Worm (Caenorhabditis elegans) whole organism, L2 larva: ENCODE measurements around the gene mam-7.

Experiments
- C34F6.9 ChIP-seq: fragments of 150-350 bp; optimal IDR thresholded peaks from 2 replicates; lab custom pipeline; 2014; ENCODE audit warnings: missing biosample characterization, missing genetic modification characterization
- F13H6.1 ChIP-seq: sonication (generic microtip); optimal IDR thresholded peaks from 2 replicates; lab custom pipeline; 2016; ENCODE audit warnings: missing genetic modification characterization, missing compliant biosample characterization
- R02D3.7 ChIP-seq: fragments of 150-350 bp; optimal IDR thresholded peaks from 2 replicates; lab custom pipeline; 2014; ENCODE audit warnings: missing biosample characterization, missing genetic modification characterization
- Y55F3AM.14 ChIP-seq: fragments of 200-800 bp; sonication (Bioruptor generic); optimal IDR thresholded peaks from 2 replicates; lab custom pipeline; 2018; ENCODE audit warnings: mild to moderate bottlenecking, missing genetic modification characterization, missing compliant biosample characterization
- ZK546.5 ChIP-seq: sonication (generic microtip); optimal IDR thresholded peaks from 2 replicates; lab custom pipeline; 2017; ENCODE audit warnings: missing biosample characterization, missing genetic modification characterization
- alr-1 ChIP-seq: fragments of 150-350 bp; optimal IDR thresholded peaks from 2 replicates; lab custom pipeline; 2014; ENCODE audit warnings: missing biosample characterization, missing genetic modification characterization
- aly-2 ChIP-seq: fragments of 150-350 bp; optimal IDR thresholded peaks from 2 replicates; lab custom pipeline; 2014; ENCODE audit warnings: missing biosample characterization, missing genetic modification characterization
- ama-1 ChIP-seq: fragments of 150-350 bp; optimal IDR thresholded peaks from 2 replicates; lab custom pipeline; 2018; ENCODE audit warnings: inconsistent platforms
- blmp-1 ChIP-seq: sonication (generic microtip); optimal IDR thresholded peaks from 2 replicates; lab custom pipeline; 2017; ENCODE audit warnings: missing genetic modification characterization, mild to moderate bottlenecking, missing compliant biosample characterization, antibody characterized with exemption, moderate library complexity; ENCODE audit not compliant: insufficient read depth
- ceh-16 ChIP-seq: fragments of 150-350 bp; optimal IDR thresholded peaks from 2 replicates; lab custom pipeline; 2014; ENCODE audit warnings: missing biosample characterization, missing genetic modification characterization
- ceh-82 ChIP-seq: fragments of 150-350 bp; optimal IDR thresholded peaks from 2 replicates; lab custom pipeline; 2014; ENCODE audit warnings: missing biosample characterization, missing genetic modification characterization
- crh-2 ChIP-seq: sonication (generic microtip); optimal IDR thresholded peaks from 2 replicates; lab custom pipeline; 2017; ENCODE audit warnings: missing biosample characterization, missing genetic modification characterization
- dmd-4 ChIP-seq: sonication (generic microtip); optimal IDR thresholded peaks from 2 replicates; lab custom pipeline; 2017; ENCODE audit warnings: missing biosample characterization, missing genetic modification characterization
- egl-27 ChIP-seq: sonication (generic microtip); optimal IDR thresholded peaks from 3 replicates; lab custom pipeline; 2017; ENCODE audit warnings: missing biosample characterization, missing genetic modification reagents, missing genetic modification characterization
- elt-1 ChIP-seq: fragments of 150-350 bp; optimal IDR thresholded peaks from 2 replicates; lab custom pipeline; 2014; ENCODE audit warnings: missing biosample characterization, missing genetic modification characterization
- elt-3 ChIP-seq: sonication (generic microtip); optimal IDR thresholded peaks from 2 replicates; lab custom pipeline; 2017; ENCODE audit warnings: missing biosample characterization, missing genetic modification characterization
- fos-1 ChIP-seq: fragments of 150-350 bp; optimal IDR thresholded peaks from 2 replicates; lab custom pipeline; 2014; ENCODE audit warnings: missing biosample characterization, missing genetic modification characterization
- gmeb-1 ChIP-seq: fragments of 150-350 bp; optimal IDR thresholded peaks from 2 replicates; lab custom pipeline; 2014; ENCODE audit warnings: missing biosample characterization, missing genetic modification characterization
- lin-11 ChIP-seq: fragments of 150-350 bp; sonication (generic microtip); optimal IDR thresholded peaks from 2 replicates; lab custom pipeline; 2014; ENCODE audit warnings: missing biosample characterization, missing genetic modification characterization, inconsistent platforms, mixed read lengths
- lin-13 ChIP-seq: fragments of 150-350 bp; optimal IDR thresholded peaks from 2 replicates; lab custom pipeline; 2014; ENCODE audit warnings: missing biosample characterization, missing genetic modification reagents, missing genetic modification characterization
- lin-39 ChIP-seq: fragments of 150-350 bp; optimal IDR thresholded peaks from 2 replicates; lab custom pipeline; 2014; ENCODE audit warnings: missing biosample characterization, missing genetic modification reagents, missing genetic modification characterization
- lsy-2 ChIP-seq, 2 experiments: fragments of 150-350 bp in 1 of 2; sonication (generic microtip) in 1 of 2; optimal IDR thresholded peaks; 2 replicates each; lab custom pipeline; 2014 to 2017; ENCODE audit warnings: missing biosample characterization in 2 of 2, missing genetic modification characterization in 2 of 2
- mab-5 ChIP-seq: fragments of 150-350 bp; optimal IDR thresholded peaks from 2 replicates; lab custom pipeline; 2014; ENCODE audit warnings: missing biosample characterization, missing genetic modification characterization
- mbf-1 ChIP-seq: sonication (generic microtip); optimal IDR thresholded peaks from 2 replicates; lab custom pipeline; 2017; ENCODE audit warnings: missing biosample characterization, missing genetic modification characterization
- mdl-1 ChIP-seq, 2 experiments: fragments of 150-350 bp in 1 of 2; sonication (generic microtip) in 1 of 2; optimal IDR thresholded peaks; 2 replicates each; lab custom pipeline; 2017; ENCODE audit warnings: missing biosample characterization in 2 of 2, missing genetic modification characterization in 2 of 2
- nhr-10 ChIP-seq: sonication (generic microtip); optimal IDR thresholded peaks from 2 replicates; lab custom pipeline; 2017; ENCODE audit warnings: missing biosample characterization, missing genetic modification characterization
- nhr-11 ChIP-seq: fragments of 150-350 bp; optimal IDR thresholded peaks from 2 replicates; lab custom pipeline; 2014; ENCODE audit warnings: missing biosample characterization, missing genetic modification characterization
- nhr-12 ChIP-seq: fragments of 150-350 bp; optimal IDR thresholded peaks from 2 replicates; lab custom pipeline; 2014; ENCODE audit warnings: missing biosample characterization, missing genetic modification characterization
- nhr-129 ChIP-seq: fragments of 150-350 bp; optimal IDR thresholded peaks from 2 replicates; lab custom pipeline; 2014; ENCODE audit warnings: missing biosample characterization, missing genetic modification characterization
- nhr-21 ChIP-seq: fragments of 150-350 bp; optimal IDR thresholded peaks from 2 replicates; lab custom pipeline; 2014; ENCODE audit warnings: missing biosample characterization, missing genetic modification characterization
- nhr-23 ChIP-seq: fragments of 150-350 bp; optimal IDR thresholded peaks from 2 replicates; lab custom pipeline; 2014; ENCODE audit warnings: missing biosample characterization, missing genetic modification reagents, missing genetic modification characterization
- nhr-237 ChIP-seq: fragments of 150-350 bp; optimal IDR thresholded peaks from 2 replicates; lab custom pipeline; 2014; ENCODE audit warnings: missing biosample characterization, missing genetic modification characterization
- nhr-6 ChIP-seq: fragments of 150-350 bp; optimal IDR thresholded peaks from 2 replicates; lab custom pipeline; 2014; ENCODE audit warnings: missing biosample characterization, missing genetic modification characterization
- nhr-77 ChIP-seq: fragments of 150-350 bp; optimal IDR thresholded peaks from 2 replicates; lab custom pipeline; 2014; ENCODE audit warnings: missing biosample characterization, missing genetic modification characterization
- peb-1 ChIP-seq: fragments of 150-350 bp; optimal IDR thresholded peaks from 2 replicates; lab custom pipeline; 2014; ENCODE audit warnings: missing biosample characterization, missing genetic modification characterization
- sem-4 ChIP-seq: fragments of 150-350 bp; optimal IDR thresholded peaks from 2 replicates; lab custom pipeline; 2014; ENCODE audit warnings: missing biosample characterization, missing genetic modification reagents, missing genetic modification characterization
- skn-1 ChIP-seq: sonication (generic microtip); optimal IDR thresholded peaks from 2 replicates; lab custom pipeline; 2017; ENCODE audit warnings: missing biosample characterization, missing genetic modification characterization
- sma-9 ChIP-seq, 2 experiments: fragments of 150-350 bp in 1 of 2; sonication (generic microtip) in 1 of 2; optimal IDR thresholded peaks; 2 replicates each; lab custom pipeline; 2014 to 2016; ENCODE audit warnings: missing genetic modification characterization in 2 of 2, mild to moderate bottlenecking in 1 of 2, missing biosample characterization in 1 of 2, missing compliant biosample characterization in 1 of 2, missing genetic modification reagents in 1 of 2, moderate library complexity in 1 of 2
- snpc-4 ChIP-seq: fragments of 150-350 bp; optimal IDR thresholded peaks from 2 replicates; lab custom pipeline; 2014; ENCODE audit warnings: missing biosample characterization, missing genetic modification characterization
- unc-55 ChIP-seq: fragments of 150-350 bp; sonication (generic microtip); optimal IDR thresholded peaks from 3 replicates; lab custom pipeline; 2014; ENCODE audit warnings: missing biosample characterization, missing genetic modification reagents, missing genetic modification characterization
- unc-62 ChIP-seq: fragments of 150-350 bp; optimal IDR thresholded peaks from 2 replicates; lab custom pipeline; 2014; ENCODE audit warnings: missing biosample characterization, missing genetic modification reagents, missing genetic modification characterization
- zag-1 ChIP-seq: fragments of 150-350 bp; optimal IDR thresholded peaks from 2 replicates; lab custom pipeline; 2014; ENCODE audit warnings: missing biosample characterization, missing genetic modification characterization
- ztf-1 ChIP-seq: fragments of 200-800 bp; sonication (Bioruptor generic); conservative IDR thresholded peaks from 2 replicates; pipeline ENCODE4 v1.3.6; 2022; ENCODE audit warnings: missing genetic modification characterization, missing compliant biosample characterization
- ztf-11 ChIP-seq: sonication (generic microtip); optimal IDR thresholded peaks from 2 replicates; lab custom pipeline; 2017; ENCODE audit warnings: missing biosample characterization, missing genetic modification characterization
- ztf-4 ChIP-seq: fragments of 150-350 bp; optimal IDR thresholded peaks from 2 replicates; lab custom pipeline; 2014; ENCODE audit warnings: missing biosample characterization, missing genetic modification characterization

The mam-7 gene

DNA sequence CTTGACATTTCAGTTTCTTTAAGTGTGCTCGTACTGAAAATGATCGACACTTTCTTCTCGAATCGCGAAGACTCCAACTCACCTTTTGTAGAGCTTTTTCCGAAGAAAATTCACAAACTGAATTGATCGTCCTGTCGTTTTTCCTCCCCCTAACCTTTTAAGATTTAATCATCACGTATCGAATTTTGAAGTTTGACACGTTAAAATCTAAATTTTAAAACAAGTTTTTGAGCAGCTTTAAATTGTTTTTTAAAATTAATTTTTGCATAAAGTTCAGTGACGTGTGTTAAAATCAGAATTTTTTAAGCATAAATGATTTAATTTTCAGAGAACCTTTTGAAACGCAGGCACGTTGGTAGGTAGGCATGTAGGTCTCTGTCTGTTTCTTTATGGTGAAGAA is 1.6 kb upstream of the mam-7 start, which contains the start of gene alg-4:
alg-4 (minus strand) TSS at position 101 of the 400 bp plus-strand sequence.
- TF ChIP-seq ceh-82 = no peak
- no peak for TF ChIP-seq gmeb-1
- no peak for TF ChIP-seq unc-55 (GFP tag; lab: Kevin White, UChicago)
- no peak for TF ChIP-seq nhr-129 (tag; lab: Kevin White, UChicago)
- TF ChIP-seq blmp-1 = no peak
- TF ChIP-seq lin-11 (tag; lab: Kevin White, UChicago) = no peak
- TF ChIP-seq alr-1 (tag; lab: Kevin White, UChicago) = no peak
- TF ChIP-seq mdl-1 (tag; optimal IDR thresholded peaks at IDR 0.05; lab: Kevin White, UChicago) = no peak
- TF ChIP-seq lsy-2 (tag; optimal IDR thresholded peaks at IDR 0.05; lab: Kevin White, UChicago) = no peak
- TF ChIP-seq aly-2 (tag; lab: Kevin White, UChicago) = no peak
- TF ChIP-seq, all 48 proteins: peak for 0

DNA sequence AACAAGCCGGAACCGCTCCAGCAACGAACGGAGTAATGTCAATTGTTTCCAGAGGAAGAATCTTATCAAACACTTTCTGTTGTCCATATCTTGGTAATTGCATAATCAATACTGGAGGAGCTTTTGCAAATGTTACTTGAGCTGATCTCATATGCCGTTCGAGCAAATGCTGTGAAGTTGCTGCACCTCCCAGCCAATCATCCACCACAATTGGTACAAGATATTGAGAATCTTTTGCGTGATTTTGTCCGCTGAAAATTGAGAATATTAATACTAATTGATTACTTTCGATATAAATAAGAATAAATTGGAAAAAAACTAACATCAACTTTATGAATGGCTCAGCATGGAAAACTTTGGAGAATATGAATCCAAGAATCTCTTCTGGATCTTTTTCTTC is 6.8 kb downstream of the mam-7 start:
- no peak for TF ChIP-seq Y55F3AM.14 (GFP tag; lab: Kevin White, UChicago)

DNA sequence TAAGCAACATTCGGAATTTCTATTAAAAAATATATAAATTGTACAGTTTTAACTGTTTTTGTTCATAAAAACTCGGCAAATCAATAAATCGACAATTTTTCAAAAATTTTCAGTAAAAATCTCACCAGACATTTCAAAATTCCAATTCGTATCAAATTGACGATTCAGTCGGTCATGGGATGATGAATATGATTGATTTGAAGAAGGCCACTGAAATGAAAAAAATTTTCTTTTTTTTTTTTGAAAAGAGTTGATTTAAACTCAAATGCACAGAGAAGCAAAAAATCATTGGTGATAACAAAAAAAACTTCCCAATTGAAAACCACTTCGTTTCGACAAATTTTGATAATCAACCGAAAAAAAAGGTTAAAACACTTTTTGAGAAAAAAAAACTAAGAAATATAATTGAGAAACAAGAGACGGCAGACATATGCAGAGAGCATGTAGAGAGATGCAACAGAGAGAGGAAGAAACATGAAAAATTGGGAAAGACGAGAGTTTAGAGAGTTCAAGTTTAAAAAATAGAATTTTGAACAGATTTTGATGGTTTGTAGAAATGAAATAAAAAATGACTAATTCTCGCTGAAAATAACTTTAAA is 10.8 kb downstream of the mam-7 start:
- TF ChIP-seq gmeb-1 = peak; percentile 26
- peak; percentile 42 for TF ChIP-seq unc-55 (GFP tag; lab: Kevin White, UChicago)
- peak; percentile 59 for TF ChIP-seq fos-1
- TF ChIP-seq crh-2 (tag; lab: Kevin White, UChicago) = peak; percentile 21
- no peak for TF ChIP-seq ZK546.5 (tag; lab: Kevin White, UChicago)
- TF ChIP-seq C34F6.9 (tag; lab: Kevin White, UChicago) = peak; percentile 49
- no peak for TF ChIP-seq ceh-82
- TF ChIP-seq, all 48 proteins: peak for 5

DNA sequence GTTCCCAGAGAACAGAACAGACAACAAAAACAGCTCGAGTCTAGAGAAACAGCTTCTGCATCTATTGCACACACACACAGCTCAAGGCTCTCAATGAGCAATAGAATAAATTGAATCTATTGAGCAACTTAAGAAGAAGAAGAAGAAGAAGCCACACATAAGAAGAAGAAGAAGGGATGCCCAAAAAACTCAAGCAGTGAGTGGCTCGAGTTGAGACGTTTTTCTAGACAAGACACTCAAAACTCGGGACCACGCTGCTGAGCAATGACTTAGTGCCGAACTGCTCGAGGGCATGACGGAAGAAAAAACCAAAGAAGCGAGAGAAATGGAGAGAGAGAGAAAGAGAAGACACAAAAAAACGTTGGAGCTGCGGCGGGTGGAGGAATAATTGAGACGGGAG is 12.4 kb downstream of the mam-7 start:
- TF ChIP-seq lsy-2 (tag; optimal IDR thresholded peaks at IDR 0.05; lab: Kevin White, UChicago) (no peak), ztf-1 (GFP tag; lab: Robert Waterston, UW) (no peak), elt-3 (no peak), sma-9 (GFP tag; optimal IDR thresholded peaks at IDR 0.05; lab: Kevin White, UChicago) (peak; percentile 8), sma-9 (tag; optimal IDR thresholded peaks at IDR 0.05; lab: Kevin White, UChicago) (no peak), Y55F3AM.14 (GFP tag; lab: Kevin White, UChicago) (no peak), F13H6.1 (no peak), snpc-4 (no peak), lin-13 (GFP tag; lab: Kevin White, UChicago) (no peak), crh-2 (tag; lab: Kevin White, UChicago) (no peak), nhr-10 (tag; lab: Kevin White, UChicago) (no peak), nhr-21 (tag; lab: Kevin White, UChicago) (no peak), nhr-12 (tag; lab: Kevin White, UChicago) (no peak), R02D3.7 (tag; lab: Kevin White, UChicago) (no peak), unc-55 (GFP tag; lab: Kevin White, UChicago) (peak; percentile 3), lin-11 (tag; lab: Kevin White, UChicago) (no peak), skn-1 (tag; lab: Kevin White, UChicago) (no peak), nhr-237 (no peak), nhr-129 (tag; lab: Kevin White, UChicago) (peak; percentile 78), mab-5 (no peak), ama-1 (lab: Kevin White, UChicago) (peak; percentile 16), lin-39 (tag; lab: Kevin White, UChicago) (no peak), blmp-1 (no peak), nhr-77 (no peak), peb-1 (tag; lab: Kevin White, UChicago) (no peak), C34F6.9 (tag; lab: Kevin White, UChicago) (peak; percentile 66), nhr-6 (no peak), aly-2 (tag; lab: Kevin White, UChicago) (no peak), sem-4 (tag; lab: Kevin White, UChicago) (no peak), nhr-23 (tag; lab: Kevin White, UChicago) (no peak), ztf-11 (tag; lab: Kevin White, UChicago) (no peak), ceh-16 (tag; lab: Kevin White, UChicago) (no peak), fos-1 (peak; percentile 16), ceh-82 (no peak), mbf-1 (no peak), unc-62 (GFP tag; lab: Kevin White, UChicago) (no peak), egl-27 (no peak), zag-1 (tag; lab: Kevin White, UChicago) (no peak), elt-1 (tag; lab: Kevin White, UChicago) (no peak), ZK546.5 (tag; lab: Kevin White, UChicago) (no peak), mdl-1 (tag; optimal IDR thresholded peaks at IDR 0.05; lab: Kevin White, UChicago) (no peak), gmeb-1 (no peak), ztf-4 (tag; lab: Kevin White, UChicago) (no peak), dmd-4 (no peak), nhr-11 (no peak)
